Fruit fly (Drosophila melanogaster) whole organism, adult: ENCODE data around the gene TyrRII.

Experiments used
- CG14711 ChIP-seq: fragments of 200-800 bp; sonication (Bioruptor generic); optimal IDR thresholded peaks from 2 replicates; lab custom pipeline; 2018; ENCODE audit warnings: missing biosample characterization, mild to moderate bottlenecking, missing genetic modification characterization, moderate library complexity
- CG33017 ChIP-seq: fragments of 200-800 bp; sonication (Bioruptor generic); optimal IDR thresholded peaks from 2 replicates; lab custom pipeline; 2018; ENCODE audit warnings: missing biosample characterization, mild to moderate bottlenecking, missing genetic modification characterization, moderate library complexity
- CG5204 ChIP-seq: fragments of 200-800 bp; sonication (Bioruptor generic); optimal IDR thresholded peaks from 2 replicates; lab custom pipeline; 2016; ENCODE audit warnings: missing biosample characterization, missing genetic modification characterization
- CG7045 ChIP-seq: fragments of 200-800 bp; sonication (Bioruptor generic); optimal IDR thresholded peaks from 2 replicates; lab custom pipeline; 2017; ENCODE audit warnings: missing biosample characterization, mild to moderate bottlenecking, missing genetic modification characterization
- Clk ChIP-seq: fragments of 200-800 bp; sonication (Bioruptor generic); optimal IDR thresholded peaks from 2 replicates; lab custom pipeline; 2017; ENCODE audit warnings: missing biosample characterization, missing genetic modification characterization
- Crg-1 ChIP-seq: fragments of 200-800 bp; sonication (Bioruptor generic); optimal IDR thresholded peaks from 2 replicates; lab custom pipeline; 2016; ENCODE audit warnings: missing biosample characterization, missing genetic modification characterization
- bab1 ChIP-seq: fragments of 200-800 bp; sonication (Bioruptor generic); optimal IDR thresholded peaks from 3 replicates; lab custom pipeline; 2019; ENCODE audit warnings: missing biosample characterization, mild to moderate bottlenecking, missing genetic modification characterization, moderate library complexity
- kay ChIP-seq: fragments of 200-800 bp; sonication (Bioruptor generic); peaks from one replicate; lab custom pipeline; 2016; ENCODE audit warnings: missing biosample characterization, missing genetic modification characterization, borderline replicate concordance
- ovo ChIP-seq: fragments of 200-800 bp; sonication (Bioruptor generic); optimal IDR thresholded peaks from 2 replicates; lab custom pipeline; 2016; ENCODE audit warnings: missing biosample characterization, missing genetic modification characterization
- pad ChIP-seq: fragments of 200-800 bp; sonication (Bioruptor generic); optimal IDR thresholded peaks from 3 replicates; lab custom pipeline; 2017; ENCODE audit warnings: missing biosample characterization, missing genetic modification characterization, mild to moderate bottlenecking, moderate library complexity, missing genetic modification reagents

dm6 chr3R:17703024-17703690 is 33.3 kb upstream of the TyrRII start:
- peak; percentile 70 for TF ChIP-seq Crg-1
- peak; percentile 88 for TF ChIP-seq bab1 (GFP tag; lab: Kevin White, UChicago)
- TF ChIP-seq CG7045 (GFP tag; lab: Kevin White, UChicago), result peak; percentile 91
- TF ChIP-seq kay (GFP tag; lab: Kevin White, UChicago), result peak; percentile 81
- TF ChIP-seq Clk (GFP tag; lab: Kevin White, UChicago), result peak; percentile 42
- peak; percentile 89 for TF ChIP-seq CG33017 (tag; lab: Kevin White, UChicago)
- peak; percentile 91 for TF ChIP-seq CG14711
- peak; percentile 88 for TF ChIP-seq CG5204 (GFP tag; lab: Kevin White, UChicago)
- TF ChIP-seq pad (GFP tag; lab: Kevin White, UChicago), result peak; percentile 66
- TF ChIP-seq ovo (GFP tag; lab: Kevin White, UChicago), result peak; percentile 19
